Worm (Caenorhabditis elegans): ENCODE measurements around the gene pyr-1.

Gene pyr-1

DNA sequence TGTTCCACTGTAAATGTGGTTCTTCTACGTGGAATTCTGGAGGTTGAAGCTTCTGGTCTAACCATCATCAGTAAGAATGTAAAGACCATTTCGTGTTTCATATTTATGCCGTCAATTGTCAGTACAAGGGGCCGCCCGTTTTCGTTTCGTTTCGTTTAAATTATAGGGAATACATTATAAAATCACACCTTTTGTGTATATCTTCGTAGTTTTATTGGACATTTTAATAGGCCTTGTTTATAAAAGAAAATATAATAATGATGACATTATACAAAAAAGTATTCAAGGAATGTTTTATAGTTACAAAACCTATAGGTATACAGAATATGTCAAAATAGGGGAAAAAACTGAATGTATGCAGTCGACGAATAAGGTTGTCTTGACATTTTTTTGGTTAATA lies 52.8 kb downstream of the pyr-1 start, which contains the start of gene ceh-7:
TSS of gene ceh-7 (minus strand) at position 101 of the 400 bp plus-strand sequence.
- TF ChIP-seq F55B11.4 (tag; optimal IDR thresholded peaks at IDR 0.05; ENCODE audit: borderline replicate concordance, insufficient read depth): no peak
- TF ChIP-seq F52B5.7 (tag; optimal IDR thresholded peaks at IDR 0.05): no peak
- TF ChIP-seq unc-130 (GFP tag; optimal IDR thresholded peaks at IDR 0.05): no peak
- no peak for TF ChIP-seq nfyb-1 (GFP tag; IDR thresholded peaks at IDR 0.05)
- TF ChIP-seq xnd-1 (tag; optimal IDR thresholded peaks at IDR 0.05): no peak

DNA sequence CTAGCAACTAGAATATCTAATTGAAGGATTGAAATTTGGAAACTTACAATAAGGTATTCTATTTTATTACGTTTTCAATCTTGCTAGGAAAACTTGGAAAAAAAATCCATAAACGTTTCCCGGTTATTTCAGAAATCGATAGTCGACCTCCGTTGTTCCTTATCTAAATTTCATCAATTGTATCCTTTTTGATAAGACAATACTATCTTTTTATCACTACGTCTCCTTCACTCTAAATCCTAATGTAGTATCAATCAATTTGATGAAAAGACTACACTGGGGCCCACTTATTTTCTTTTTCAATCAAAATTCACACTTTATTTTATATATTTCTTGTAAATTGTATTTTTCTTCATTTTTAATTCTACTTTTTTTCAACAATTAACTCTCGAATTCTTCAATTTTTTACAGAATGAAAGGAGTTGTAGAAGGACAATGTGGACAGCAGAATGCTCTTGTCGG lies 53.5 kb downstream of the pyr-1 start, which contains the start of gene prx-5:
TSS of gene prx-5 (plus strand) at position 412 of the 462 bp plus-strand sequence.
- TF ChIP-seq pha-4 (tag; optimal IDR thresholded peaks at IDR 0.05) (no peak), nhr-80 (tag; optimal IDR thresholded peaks at IDR 0.05) (peak; percentile 16)

DNA sequence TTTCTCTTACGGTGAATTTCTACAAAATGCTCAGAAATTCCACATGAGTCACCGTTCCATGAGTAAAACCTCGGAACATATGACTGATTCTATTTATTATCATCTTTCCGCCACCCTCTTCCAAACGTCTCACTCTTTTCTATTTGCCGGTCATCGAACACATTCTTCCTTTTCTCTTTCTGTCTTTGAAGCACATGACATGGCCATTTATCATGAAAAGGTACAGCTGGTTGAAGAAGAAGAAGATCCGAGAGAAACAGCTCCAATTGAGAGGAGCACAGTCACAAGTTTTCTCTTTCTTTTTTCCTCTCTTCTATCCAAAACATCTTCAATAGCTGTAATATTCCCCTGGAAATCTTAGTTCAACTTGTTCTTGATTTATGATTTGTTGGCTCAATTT lies 56.1 kb downstream of the pyr-1 start, which contains the start of gene cup-16:
TSS of gene cup-16 (plus strand) at position 132 of the 400 bp plus-strand sequence.
- no peak for TF ChIP-seq unc-62 (GFP tag; optimal IDR thresholded peaks at IDR 0.05)
- peak; percentile 49 for TF ChIP-seq somi-1 (GFP tag; optimal IDR thresholded peaks at IDR 0.05)
- no peak for TF ChIP-seq tbp1 (GFP tag; optimal IDR thresholded peaks at IDR 0.05)

Measured in whole organism, young adult.